Worm (Caenorhabditis elegans) whole organism, L4/young adult: Measurements from ENCODE around the gene nas-7.

ENCODE experiments used
- W03F9.2 ChIP-seq: fragments of 150-350 bp; optimal IDR thresholded peaks from 2 replicates; lab custom pipeline; 2014; ENCODE audit warnings: missing biosample characterization, missing genetic modification characterization
- him-1 ChIP-seq: sonication (generic microtip); optimal IDR thresholded peaks from 2 replicates; lab custom pipeline; 2016; ENCODE audit warnings: missing genotype, missing genetic modification reagents, missing genetic modification characterization, missing compliant biosample characterization

DNA sequence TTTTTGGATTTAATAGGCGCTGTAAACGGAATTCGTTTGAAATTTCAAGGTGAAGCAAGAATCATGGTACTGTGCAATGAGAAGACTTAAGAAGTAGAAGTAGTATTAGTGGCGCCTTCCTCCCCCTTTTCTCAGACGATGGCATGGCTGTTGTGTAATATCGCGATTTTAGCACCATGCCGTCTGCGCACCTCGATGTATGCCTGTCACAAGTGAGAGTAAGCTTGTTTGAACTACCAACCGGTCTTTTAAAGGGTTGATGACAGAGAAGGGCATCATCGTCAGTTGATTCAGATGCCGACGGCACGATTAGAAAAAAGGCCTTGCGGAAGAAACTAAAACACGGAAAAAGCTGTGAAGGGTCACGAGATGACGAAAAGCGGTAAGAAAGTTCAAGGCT is 1.5 kb upstream of the nas-7 start:
- TF ChIP-seq him-1 (tag; lab: Kevin White, UChicago) = no peak
- TF ChIP-seq W03F9.2 = no peak
